Fruit fly (Drosophila melanogaster) whole organism, pupa: Measurements from ENCODE around the gene SPH93.

Experiments
- CG10348 ChIP-seq: fragments of 200-800 bp; sonication (Bioruptor generic); IDR thresholded peaks from 2 replicates; pipeline ENCODE4 v1.3.6; 2022; ENCODE audit warnings: missing biosample characterization, missing genetic modification characterization
- CG12605 ChIP-seq: fragments of 200-800 bp; sonication (Bioruptor generic); IDR thresholded peaks from 2 replicates; pipeline ENCODE4 v1.3.6; 2022; ENCODE audit warnings: missing biosample characterization, missing genetic modification characterization
- CG13204 ChIP-seq: fragments of 200-800 bp; sonication (Bioruptor generic); optimal IDR thresholded peaks from 2 replicates; lab custom pipeline; 2018; ENCODE audit warnings: missing biosample characterization, mild to moderate bottlenecking, missing genetic modification characterization, moderate library complexity
- CG9948 ChIP-seq: fragments of 200-800 bp; sonication (Bioruptor generic); optimal IDR thresholded peaks from 2 replicates; lab custom pipeline; 2018; ENCODE audit warnings: missing biosample characterization, mild to moderate bottlenecking, missing genetic modification characterization, moderate library complexity
- D1 ChIP-seq: fragments of 200-800 bp; sonication (Bioruptor generic); optimal IDR thresholded peaks from 2 replicates; lab custom pipeline; 2018; ENCODE audit warnings: missing biosample characterization, mild to moderate bottlenecking, missing genetic modification characterization, moderate library complexity
- EcR ChIP-seq: fragments of 200-800 bp; sonication (Bioruptor generic); optimal IDR thresholded peaks from 3 replicates; lab custom pipeline; 2019; ENCODE audit warnings: missing biosample characterization, missing genetic modification characterization, mild to moderate bottlenecking, moderate library complexity, missing genetic modification reagents
- Ets98B ChIP-seq: fragments of 200-800 bp; sonication (Bioruptor generic); IDR thresholded peaks from 2 replicates; pipeline ENCODE4 v1.3.6; 2022; ENCODE audit warnings: missing biosample characterization, missing genetic modification characterization
- fd96Ca ChIP-seq: fragments of 200-800 bp; sonication (Bioruptor generic); IDR thresholded peaks from 3 replicates; pipeline ENCODE4 v1.3.6; 2022; ENCODE audit warnings: missing biosample characterization, missing genetic modification characterization
- rn ChIP-seq: fragments of 200-800 bp; sonication (Bioruptor generic); IDR thresholded peaks from 2 replicates; pipeline ENCODE4 v1.3.6; 2022; ENCODE audit warnings: missing biosample characterization, missing genetic modification characterization

DNA sequence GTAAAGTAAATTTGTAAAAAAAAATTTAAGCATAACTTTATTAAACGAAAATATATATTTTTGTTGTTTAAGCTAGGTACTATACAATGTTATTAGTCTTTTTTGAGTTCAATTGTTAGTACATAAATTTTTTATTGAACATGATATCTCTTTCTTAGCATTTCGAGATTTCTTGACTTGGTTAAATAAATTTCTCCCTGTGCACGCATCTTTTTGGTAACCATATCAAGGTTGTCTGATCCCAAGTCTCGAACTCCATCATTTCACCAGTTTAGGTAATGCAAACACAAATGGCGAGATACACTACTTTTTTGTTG, 24.4 kb downstream of the SPH93 start:
- no peak for TF ChIP-seq CG10348 (GFP tag; lab: Robert Waterston, UW)
- TF ChIP-seq EcR (GFP tag; lab: Kevin White, UChicago): no peak
- TF ChIP-seq D1 (tag; lab: Kevin White, UChicago): no peak
- peak; percentile 43 for TF ChIP-seq CG9948 (tag; lab: Kevin White, UChicago)
- no peak for TF ChIP-seq fd96Ca (GFP tag; lab: Robert Waterston, UW)
- no peak for TF ChIP-seq rn (GFP tag; lab: Robert Waterston, UW)
- TF ChIP-seq Ets98B (GFP tag; lab: Robert Waterston, UW): peak; percentile 40; the same call in 1 of the 2 replicates
- TF ChIP-seq CG13204 (GFP tag; lab: Kevin White, UChicago): no peak
- TF ChIP-seq CG12605: no peak
